Worm (Caenorhabditis elegans) whole organism, L2 larva: ENCODE data around the gene rpl-29.

Source experiments
- C34F6.9 ChIP-seq: fragments of 150-350 bp; optimal IDR thresholded peaks from 2 replicates; lab custom pipeline; 2014; ENCODE audit warnings: missing biosample characterization, missing genetic modification characterization
- F13H6.1 ChIP-seq: sonication (generic microtip); optimal IDR thresholded peaks from 2 replicates; lab custom pipeline; 2016; ENCODE audit warnings: missing genetic modification characterization, missing compliant biosample characterization
- R02D3.7 ChIP-seq: fragments of 150-350 bp; optimal IDR thresholded peaks from 2 replicates; lab custom pipeline; 2014; ENCODE audit warnings: missing biosample characterization, missing genetic modification characterization
- Y55F3AM.14 ChIP-seq: fragments of 200-800 bp; sonication (Bioruptor generic); optimal IDR thresholded peaks from 2 replicates; lab custom pipeline; 2018; ENCODE audit warnings: mild to moderate bottlenecking, missing genetic modification characterization, missing compliant biosample characterization
- ZK546.5 ChIP-seq: sonication (generic microtip); optimal IDR thresholded peaks from 2 replicates; lab custom pipeline; 2017; ENCODE audit warnings: missing biosample characterization, missing genetic modification characterization
- alr-1 ChIP-seq: fragments of 150-350 bp; optimal IDR thresholded peaks from 2 replicates; lab custom pipeline; 2014; ENCODE audit warnings: missing biosample characterization, missing genetic modification characterization
- aly-2 ChIP-seq: fragments of 150-350 bp; optimal IDR thresholded peaks from 2 replicates; lab custom pipeline; 2014; ENCODE audit warnings: missing biosample characterization, missing genetic modification characterization
- blmp-1 ChIP-seq: sonication (generic microtip); optimal IDR thresholded peaks from 2 replicates; lab custom pipeline; 2017; ENCODE audit warnings: missing genetic modification characterization, mild to moderate bottlenecking, missing compliant biosample characterization, antibody characterized with exemption, moderate library complexity; ENCODE audit not compliant: insufficient read depth
- ceh-16 ChIP-seq: fragments of 150-350 bp; optimal IDR thresholded peaks from 2 replicates; lab custom pipeline; 2014; ENCODE audit warnings: missing biosample characterization, missing genetic modification characterization
- ceh-82 ChIP-seq: fragments of 150-350 bp; optimal IDR thresholded peaks from 2 replicates; lab custom pipeline; 2014; ENCODE audit warnings: missing biosample characterization, missing genetic modification characterization
- crh-2 ChIP-seq: sonication (generic microtip); optimal IDR thresholded peaks from 2 replicates; lab custom pipeline; 2017; ENCODE audit warnings: missing biosample characterization, missing genetic modification characterization
- dmd-4 ChIP-seq: sonication (generic microtip); optimal IDR thresholded peaks from 2 replicates; lab custom pipeline; 2017; ENCODE audit warnings: missing biosample characterization, missing genetic modification characterization
- egl-27 ChIP-seq: sonication (generic microtip); optimal IDR thresholded peaks from 3 replicates; lab custom pipeline; 2017; ENCODE audit warnings: missing biosample characterization, missing genetic modification reagents, missing genetic modification characterization
- elt-1 ChIP-seq: fragments of 150-350 bp; optimal IDR thresholded peaks from 2 replicates; lab custom pipeline; 2014; ENCODE audit warnings: missing biosample characterization, missing genetic modification characterization
- elt-3 ChIP-seq: sonication (generic microtip); optimal IDR thresholded peaks from 2 replicates; lab custom pipeline; 2017; ENCODE audit warnings: missing biosample characterization, missing genetic modification characterization
- fos-1 ChIP-seq: fragments of 150-350 bp; optimal IDR thresholded peaks from 2 replicates; lab custom pipeline; 2014; ENCODE audit warnings: missing biosample characterization, missing genetic modification characterization
- gmeb-1 ChIP-seq: fragments of 150-350 bp; optimal IDR thresholded peaks from 2 replicates; lab custom pipeline; 2014; ENCODE audit warnings: missing biosample characterization, missing genetic modification characterization
- lin-11 ChIP-seq: fragments of 150-350 bp; sonication (generic microtip); optimal IDR thresholded peaks from 2 replicates; lab custom pipeline; 2014; ENCODE audit warnings: missing biosample characterization, missing genetic modification characterization, inconsistent platforms, mixed read lengths
- lsy-2 ChIP-seq, 2 experiments: fragments of 150-350 bp in 1 of 2; sonication (generic microtip) in 1 of 2; optimal IDR thresholded peaks; 2 replicates each; lab custom pipeline; 2014 to 2017; ENCODE audit warnings: missing biosample characterization in 2 of 2, missing genetic modification characterization in 2 of 2
- mdl-1 ChIP-seq, 2 experiments: fragments of 150-350 bp in 1 of 2; sonication (generic microtip) in 1 of 2; optimal IDR thresholded peaks; 2 replicates each; lab custom pipeline; 2017; ENCODE audit warnings: missing biosample characterization in 2 of 2, missing genetic modification characterization in 2 of 2
- nhr-10 ChIP-seq: sonication (generic microtip); optimal IDR thresholded peaks from 2 replicates; lab custom pipeline; 2017; ENCODE audit warnings: missing biosample characterization, missing genetic modification characterization
- nhr-11 ChIP-seq: fragments of 150-350 bp; optimal IDR thresholded peaks from 2 replicates; lab custom pipeline; 2014; ENCODE audit warnings: missing biosample characterization, missing genetic modification characterization
- nhr-12 ChIP-seq: fragments of 150-350 bp; optimal IDR thresholded peaks from 2 replicates; lab custom pipeline; 2014; ENCODE audit warnings: missing biosample characterization, missing genetic modification characterization
- nhr-129 ChIP-seq: fragments of 150-350 bp; optimal IDR thresholded peaks from 2 replicates; lab custom pipeline; 2014; ENCODE audit warnings: missing biosample characterization, missing genetic modification characterization
- nhr-21 ChIP-seq: fragments of 150-350 bp; optimal IDR thresholded peaks from 2 replicates; lab custom pipeline; 2014; ENCODE audit warnings: missing biosample characterization, missing genetic modification characterization
- nhr-23 ChIP-seq: fragments of 150-350 bp; optimal IDR thresholded peaks from 2 replicates; lab custom pipeline; 2014; ENCODE audit warnings: missing biosample characterization, missing genetic modification reagents, missing genetic modification characterization
- nhr-237 ChIP-seq: fragments of 150-350 bp; optimal IDR thresholded peaks from 2 replicates; lab custom pipeline; 2014; ENCODE audit warnings: missing biosample characterization, missing genetic modification characterization
- nhr-25 ChIP-seq: fragments of 150-350 bp; sonication (generic microtip); optimal IDR thresholded peaks from 3 replicates; lab custom pipeline; 2014; ENCODE audit warnings: missing biosample characterization, missing genetic modification characterization
- nhr-6 ChIP-seq: fragments of 150-350 bp; optimal IDR thresholded peaks from 2 replicates; lab custom pipeline; 2014; ENCODE audit warnings: missing biosample characterization, missing genetic modification characterization
- peb-1 ChIP-seq: fragments of 150-350 bp; optimal IDR thresholded peaks from 2 replicates; lab custom pipeline; 2014; ENCODE audit warnings: missing biosample characterization, missing genetic modification characterization
- sem-4 ChIP-seq: fragments of 150-350 bp; optimal IDR thresholded peaks from 2 replicates; lab custom pipeline; 2014; ENCODE audit warnings: missing biosample characterization, missing genetic modification reagents, missing genetic modification characterization
- skn-1 ChIP-seq: sonication (generic microtip); optimal IDR thresholded peaks from 2 replicates; lab custom pipeline; 2017; ENCODE audit warnings: missing biosample characterization, missing genetic modification characterization
- sma-3 ChIP-seq: sonication (generic microtip); optimal IDR thresholded peaks from 2 replicates; lab custom pipeline; 2016; ENCODE audit warnings: missing genetic modification reagents, missing genetic modification characterization, missing compliant biosample characterization
- sma-9 ChIP-seq, 2 experiments: fragments of 150-350 bp in 1 of 2; sonication (generic microtip) in 1 of 2; optimal IDR thresholded peaks; 2 replicates each; lab custom pipeline; 2014 to 2016; ENCODE audit warnings: missing genetic modification characterization in 2 of 2, mild to moderate bottlenecking in 1 of 2, missing biosample characterization in 1 of 2, missing compliant biosample characterization in 1 of 2, missing genetic modification reagents in 1 of 2, moderate library complexity in 1 of 2
- unc-39 ChIP-seq: fragments of 150-350 bp; optimal IDR thresholded peaks from 2 replicates; lab custom pipeline; 2014; ENCODE audit warnings: missing biosample characterization, missing genetic modification characterization
- unc-55 ChIP-seq: fragments of 150-350 bp; sonication (generic microtip); optimal IDR thresholded peaks from 3 replicates; lab custom pipeline; 2014; ENCODE audit warnings: missing biosample characterization, missing genetic modification reagents, missing genetic modification characterization
- zag-1 ChIP-seq: fragments of 150-350 bp; optimal IDR thresholded peaks from 2 replicates; lab custom pipeline; 2014; ENCODE audit warnings: missing biosample characterization, missing genetic modification characterization
- ztf-1 ChIP-seq: fragments of 200-800 bp; sonication (Bioruptor generic); conservative IDR thresholded peaks from 2 replicates; pipeline ENCODE4 v1.3.6; 2022; ENCODE audit warnings: missing genetic modification characterization, missing compliant biosample characterization
- ztf-11 ChIP-seq: sonication (generic microtip); optimal IDR thresholded peaks from 2 replicates; lab custom pipeline; 2017; ENCODE audit warnings: missing biosample characterization, missing genetic modification characterization
- ztf-4 ChIP-seq: fragments of 150-350 bp; optimal IDR thresholded peaks from 2 replicates; lab custom pipeline; 2014; ENCODE audit warnings: missing biosample characterization, missing genetic modification characterization

The rpl-29 gene

DNA sequence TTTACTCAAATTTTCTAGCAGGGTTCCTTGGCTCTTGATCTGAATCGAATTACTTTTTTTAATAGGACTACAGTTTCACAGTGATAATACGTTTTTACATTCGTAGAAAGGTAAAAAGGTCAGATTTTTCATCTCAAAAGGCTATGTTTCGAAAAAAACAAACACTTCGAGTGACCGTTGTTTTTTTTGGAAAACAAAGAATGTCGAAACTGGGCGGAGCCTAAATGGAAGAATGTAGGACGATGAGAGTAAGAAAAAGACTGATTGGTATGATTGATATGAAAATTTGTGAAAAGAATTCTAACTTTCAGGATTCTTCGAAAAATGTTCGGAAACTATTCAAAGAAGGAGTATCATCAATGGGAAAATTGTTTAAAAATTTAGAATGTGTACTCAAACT is 30.9 kb downstream of the rpl-29 start, which contains the start of gene Y37A1A.2:
Gene Y37A1A.2, minus strand, starts transcription at position 101 of the 400 bp plus-strand sequence.
- TF ChIP-seq skn-1 (tag; lab: Kevin White, UChicago) (no peak), ztf-4 (tag; lab: Kevin White, UChicago) (no peak), R02D3.7 (tag; lab: Kevin White, UChicago) (no peak), sem-4 (tag; lab: Kevin White, UChicago) (no peak), ZK546.5 (tag; lab: Kevin White, UChicago) (no peak), crh-2 (tag; lab: Kevin White, UChicago) (no peak), sma-9 (GFP tag; optimal IDR thresholded peaks at IDR 0.05; lab: Kevin White, UChicago) (no peak), sma-9 (tag; optimal IDR thresholded peaks at IDR 0.05; lab: Kevin White, UChicago) (no peak), gmeb-1 (no peak), nhr-237 (tag; lab: Kevin White, UChicago) (no peak), blmp-1 (no peak), ceh-16 (tag; lab: Kevin White, UChicago) (no peak)

DNA sequence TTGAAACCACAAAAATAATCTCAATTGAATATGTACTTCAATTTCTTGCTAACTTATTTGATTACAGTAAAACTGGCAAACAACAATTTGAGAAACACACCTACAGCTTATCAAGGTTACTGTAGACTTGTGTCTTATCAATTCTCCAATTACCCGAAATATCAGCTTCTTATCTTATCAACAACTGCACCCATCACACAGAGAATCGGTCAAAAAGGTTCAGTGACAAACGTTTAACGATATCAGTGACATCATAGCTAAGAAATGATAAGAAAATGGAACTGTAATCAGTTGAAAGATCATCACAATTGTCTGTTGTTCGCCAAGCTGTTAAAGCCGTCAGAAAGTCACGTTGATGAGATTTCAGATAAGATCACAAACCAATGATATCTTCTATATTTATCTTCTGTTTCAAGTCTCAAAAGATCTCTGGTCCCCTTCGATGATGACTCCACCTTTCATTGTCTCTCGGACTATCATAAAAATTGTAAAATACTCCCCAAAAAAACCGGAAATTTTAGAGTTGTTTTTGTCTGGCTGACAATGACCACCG is 37.3 kb downstream of the rpl-29 start:
- TF ChIP-seq elt-1 (tag; lab: Kevin White, UChicago) (no peak), C34F6.9 (tag; lab: Kevin White, UChicago) (no peak), ZK546.5 (tag; lab: Kevin White, UChicago) (no peak), blmp-1 (peak; percentile 75), unc-55 (GFP tag; lab: Kevin White, UChicago) (no peak), nhr-21 (tag; lab: Kevin White, UChicago) (peak; percentile 88), lin-11 (tag; lab: Kevin White, UChicago) (no peak), ceh-16 (tag; lab: Kevin White, UChicago) (no peak), lsy-2 (tag; optimal IDR thresholded peaks at IDR 0.05; lab: Kevin White, UChicago) (peak; percentile 26 to 93), nhr-237 (tag; lab: Kevin White, UChicago) (no peak), skn-1 (tag; lab: Kevin White, UChicago) (peak; percentile 81), R02D3.7 (tag; lab: Kevin White, UChicago) (no peak), nhr-10 (tag; lab: Kevin White, UChicago) (no peak), sma-9 (GFP tag; optimal IDR thresholded peaks at IDR 0.05; lab: Kevin White, UChicago) (peak; percentile 99), sma-9 (tag; optimal IDR thresholded peaks at IDR 0.05; lab: Kevin White, UChicago) (no peak), gmeb-1 (peak; percentile 79), F13H6.1 (tag; lab: Kevin White, UChicago) (peak; percentile 85), dmd-4 (tag; lab: Kevin White, UChicago) (no peak), mdl-1 (tag; optimal IDR thresholded peaks at IDR 0.05; lab: Kevin White, UChicago) (peak in 1 of 2 experiments; percentile 65), sma-3 (GFP tag; lab: Kevin White, UChicago) (peak; percentile 93), unc-39 (tag; lab: Kevin White, UChicago) (no peak), elt-3 (tag; lab: Kevin White, UChicago) (peak; percentile 73), ztf-11 (tag; lab: Kevin White, UChicago) (no peak), crh-2 (tag; lab: Kevin White, UChicago) (peak; percentile 95), nhr-23 (tag; lab: Kevin White, UChicago) (no peak), peb-1 (tag; lab: Kevin White, UChicago) (no peak), nhr-129 (tag; lab: Kevin White, UChicago) (peak; percentile 82), aly-2 (tag; lab: Kevin White, UChicago) (no peak), ceh-82 (tag; lab: Kevin White, UChicago) (no peak), Y55F3AM.14 (GFP tag; lab: Kevin White, UChicago) (peak; percentile 59), nhr-25 (tag; lab: Kevin White, UChicago) (peak; percentile 86), fos-1 (tag; lab: Kevin White, UChicago) (peak; percentile 100), nhr-6 (tag; lab: Kevin White, UChicago) (peak; percentile 67), egl-27 (peak; percentile 97)

DNA sequence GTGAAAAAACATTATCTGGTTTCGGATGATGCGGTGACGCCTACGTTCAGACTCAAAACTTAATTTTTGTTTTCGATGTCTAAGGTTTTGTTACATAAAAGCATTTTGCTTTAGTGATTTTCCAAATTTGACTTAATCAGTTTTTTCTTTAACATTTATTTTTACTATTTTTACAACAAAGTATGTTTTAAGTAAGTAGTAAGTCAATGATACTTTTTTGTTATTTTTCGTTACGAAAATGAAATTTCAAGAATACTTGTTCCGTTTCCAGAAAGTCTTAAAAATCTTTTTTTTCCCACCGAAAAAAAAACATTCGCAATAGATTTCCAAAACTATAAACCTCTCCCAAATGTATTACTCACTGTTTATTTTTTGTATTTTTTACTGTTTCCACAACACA is 45.6 kb downstream of the rpl-29 start:
- no peak for TF ChIP-seq gmeb-1
- TF ChIP-seq unc-55 (GFP tag; lab: Kevin White, UChicago), result no peak
- no peak for TF ChIP-seq nhr-12
- no peak for TF ChIP-seq ztf-11 (tag; lab: Kevin White, UChicago)
- no peak for TF ChIP-seq blmp-1
- TF ChIP-seq nhr-10 (tag; lab: Kevin White, UChicago), result no peak
- TF ChIP-seq nhr-11 (tag; lab: Kevin White, UChicago), result no peak
- no peak for TF ChIP-seq mdl-1 (tag; optimal IDR thresholded peaks at IDR 0.05; lab: Kevin White, UChicago)
- TF ChIP-seq ztf-1, result no peak
- no peak for TF ChIP-seq zag-1
- TF ChIP-seq Y55F3AM.14 (GFP tag; lab: Kevin White, UChicago), result no peak
- no peak for TF ChIP-seq nhr-6 (tag; lab: Kevin White, UChicago)
- TF ChIP-seq alr-1 (tag; lab: Kevin White, UChicago), result no peak
- TF ChIP-seq sem-4 (tag; lab: Kevin White, UChicago), result no peak
- TF ChIP-seq F13H6.1 (tag; lab: Kevin White, UChicago), result no peak
